Fruit fly (Drosophila melanogaster): ENCODE results near the gene CG32212.

DNA sequence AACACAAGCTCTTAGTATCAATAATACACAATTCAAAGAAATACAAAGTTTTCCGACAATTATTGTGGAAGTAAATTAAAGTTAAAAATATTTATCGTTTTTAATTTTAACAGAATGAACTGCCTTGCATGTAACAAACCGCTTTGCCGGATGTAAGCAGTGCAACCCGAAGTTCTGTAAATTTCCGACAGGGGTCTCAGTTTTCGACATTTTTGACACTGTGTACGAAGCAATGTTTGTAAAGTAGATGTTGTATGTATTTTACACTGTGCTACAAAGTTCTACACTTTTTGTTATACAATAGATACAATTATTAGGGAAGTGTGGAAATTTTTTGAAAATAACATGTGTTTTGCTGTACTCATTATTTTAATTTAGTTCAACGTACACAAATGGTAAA lies 29.2 kb downstream of the CG32212 start:
- no peak for TF ChIP-seq pan (optimal IDR thresholded peaks at IDR 0.05)
- TF ChIP-seq CG8478 (optimal IDR thresholded peaks at IDR 0.05): no peak
- no peak for TF ChIP-seq usp (GFP tag; optimal IDR thresholded peaks at IDR 0.05)
- no peak for TF ChIP-seq psq (optimal IDR thresholded peaks at IDR 0.05)
- TF ChIP-seq Dll (optimal IDR thresholded peaks at IDR 0.05): no peak
